Worm (Caenorhabditis elegans): Measurements from ENCODE around the gene col-164.

The col-164 gene

DNA sequence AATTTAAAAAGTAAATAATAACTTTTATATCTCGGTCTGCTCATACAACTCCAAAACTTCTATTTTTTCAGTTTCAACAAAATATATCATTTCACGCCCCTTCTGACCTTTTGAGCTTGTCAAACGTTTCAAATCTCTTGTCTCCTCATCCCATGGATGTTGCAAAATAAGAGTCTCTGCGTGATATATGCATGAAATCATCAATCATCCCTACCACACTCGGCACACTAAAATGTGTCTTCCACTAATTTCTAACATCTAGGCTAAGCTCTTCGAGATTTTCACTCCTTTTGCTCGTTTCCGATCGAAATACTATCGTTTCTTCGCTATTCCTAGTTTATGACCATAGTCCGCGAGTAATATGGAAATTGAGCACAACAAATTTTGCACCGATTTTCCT is 5.7 kb downstream of the col-164 start:
- TF ChIP-seq fkh-10 (GFP tag; optimal IDR thresholded peaks at IDR 0.05): no peak
- TF ChIP-seq lin-39 (tag; optimal IDR thresholded peaks at IDR 0.05): peak; percentile 34

DNA sequence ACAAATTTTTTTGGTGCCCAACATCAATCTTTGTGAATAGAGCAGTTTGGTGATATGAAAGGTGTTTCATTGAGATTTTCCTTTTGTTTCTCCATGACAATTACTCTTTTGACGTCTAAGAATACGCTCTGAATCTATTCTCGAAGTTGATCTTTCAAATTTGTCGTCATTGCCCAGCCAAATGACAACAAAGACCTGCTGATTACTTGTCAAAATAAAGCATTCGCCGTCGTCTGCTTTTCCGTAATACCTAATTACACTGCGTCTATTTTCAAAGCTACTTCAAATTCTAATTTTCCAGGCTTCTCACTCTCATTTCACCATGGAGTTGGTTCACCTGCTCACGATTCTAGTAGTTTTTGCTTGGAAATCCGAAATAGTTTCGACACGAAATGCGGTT is 12.0 kb downstream of the col-164 start, which contains the start of gene F53B1.3:
TSS of gene F53B1.3 (plus strand) at position 301 of the 400 bp plus-strand sequence.
- TF ChIP-seq elt-1 (tag; optimal IDR thresholded peaks at IDR 0.05): no peak
- no peak for TF ChIP-seq elt-2 (tag; optimal IDR thresholded peaks at IDR 0.05)
- no peak for TF ChIP-seq skn-1 (tag; optimal IDR thresholded peaks at IDR 0.05)
- TF ChIP-seq unc-39 (tag; optimal IDR thresholded peaks at IDR 0.05): no peak
- TF ChIP-seq unc-62 (GFP tag; optimal IDR thresholded peaks at IDR 0.05): no peak
- TF ChIP-seq ceh-28 (tag; optimal IDR thresholded peaks at IDR 0.05): no peak
- TF ChIP-seq ceh-82 (tag; optimal IDR thresholded peaks at IDR 0.05): no peak
- TF ChIP-seq nhr-23 (tag; optimal IDR thresholded peaks at IDR 0.05): no peak
- no peak for TF ChIP-seq lsy-12 (tag; optimal IDR thresholded peaks at IDR 0.05)
- TF ChIP-seq nhr-43 (tag; optimal IDR thresholded peaks at IDR 0.05; ENCODE audit: poor library complexity, severe bottlenecking): no peak

DNA sequence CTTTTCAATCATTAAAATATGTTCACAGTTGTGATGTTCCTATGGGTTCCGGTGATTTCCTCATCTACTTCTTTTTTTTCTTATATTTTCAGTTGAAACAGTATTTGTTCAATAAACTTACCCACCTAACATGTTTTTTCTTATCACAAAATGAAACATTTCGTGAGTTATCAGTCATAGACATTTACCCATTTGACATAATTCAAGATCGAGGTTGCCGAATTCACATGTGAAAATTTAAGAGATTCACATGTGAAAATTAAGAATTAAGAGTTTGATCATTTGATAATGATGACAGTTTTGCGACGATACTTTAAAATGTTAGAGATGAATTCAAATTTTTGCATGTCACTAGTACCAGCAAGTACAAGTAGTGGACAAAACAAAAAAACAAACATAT is 14.1 kb downstream of the col-164 start:
- TF ChIP-seq pqm-1 (tag; optimal IDR thresholded peaks at IDR 0.05) (peak; percentile 64), daf-12 (tag; optimal IDR thresholded peaks at IDR 0.05) (no peak), elt-2 (tag; optimal IDR thresholded peaks at IDR 0.05) (peak; percentile 88)

DNA sequence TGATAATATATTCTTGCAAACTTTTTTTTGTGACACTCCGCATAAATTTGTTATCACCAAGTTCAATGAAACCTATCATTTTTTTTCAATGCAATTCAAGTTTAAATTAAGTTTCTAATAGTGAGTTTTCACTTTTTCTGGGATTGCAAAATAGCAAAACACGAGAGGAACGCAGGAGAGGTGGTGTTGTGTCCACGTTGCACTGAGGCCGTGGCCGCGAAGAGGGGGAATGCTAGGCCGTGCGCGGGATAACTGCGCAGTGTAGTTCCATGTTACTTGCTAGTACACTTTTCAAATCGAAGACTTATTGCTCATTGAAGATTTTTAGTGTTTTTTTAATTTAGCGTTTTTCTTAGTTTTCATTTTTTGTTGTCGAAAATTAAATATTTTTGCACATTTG is 14.9 kb downstream of the col-164 start:
- TF ChIP-seq nhr-43 (tag; optimal IDR thresholded peaks at IDR 0.05; ENCODE audit: poor library complexity, severe bottlenecking): no peak
- TF ChIP-seq nhr-12 (tag; optimal IDR thresholded peaks at IDR 0.05): no peak
- no peak for TF ChIP-seq egl-5 (tag; optimal IDR thresholded peaks at IDR 0.05)
- TF ChIP-seq elt-3 (tag; optimal IDR thresholded peaks at IDR 0.05): no peak
- no peak for TF ChIP-seq fkh-2 (tag; optimal IDR thresholded peaks at IDR 0.05)
- TF ChIP-seq nhr-25 (tag; optimal IDR thresholded peaks at IDR 0.05): no peak
- TF ChIP-seq R02D3.7 (tag; optimal IDR thresholded peaks at IDR 0.05): no peak
- TF ChIP-seq tbx-2 (tag; optimal IDR thresholded peaks at IDR 0.05): no peak
- TF ChIP-seq ceh-16 (tag; optimal IDR thresholded peaks at IDR 0.05): no peak
- TF ChIP-seq pqm-1 (tag; optimal IDR thresholded peaks at IDR 0.05): no peak
- TF ChIP-seq aly-2 (tag; optimal IDR thresholded peaks at IDR 0.05): no peak
- TF ChIP-seq ztf-4 (tag; optimal IDR thresholded peaks at IDR 0.05): no peak
- TF ChIP-seq zag-1 (tag; optimal IDR thresholded peaks at IDR 0.05): no peak
- TF ChIP-seq nfya-1 (tag; optimal IDR thresholded peaks at IDR 0.05; ENCODE audit: insufficient read depth): no peak
- TF ChIP-seq ZK546.5 (tag; optimal IDR thresholded peaks at IDR 0.05): no peak
- no peak for TF ChIP-seq jun-1 (tag; optimal IDR thresholded peaks at IDR 0.05)
- TF ChIP-seq snpc-4 (tag; optimal IDR thresholded peaks at IDR 0.05): no peak
- TF ChIP-seq ama-1 (optimal IDR thresholded peaks at IDR 0.05): no peak
- TF ChIP-seq egl-27 (tag; optimal IDR thresholded peaks at IDR 0.05): no peak

DNA sequence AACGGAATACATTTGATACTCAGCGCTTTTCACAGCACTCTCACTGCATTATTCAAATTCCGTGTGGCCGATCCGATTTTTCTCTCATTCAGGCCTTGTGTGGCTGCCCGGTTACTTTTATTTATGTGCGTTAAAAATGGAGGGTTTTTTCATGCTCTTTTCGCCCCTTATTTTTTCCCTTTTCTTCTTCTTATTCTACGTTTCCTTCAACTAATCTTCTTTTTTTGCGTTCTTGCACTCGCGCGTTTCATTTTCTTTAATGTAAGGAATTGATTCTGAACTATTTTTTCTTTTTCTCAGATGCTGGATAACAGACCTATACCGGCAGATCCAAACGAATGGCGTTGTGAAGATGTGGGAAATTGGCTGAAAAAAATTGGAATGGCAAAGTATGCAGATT is 15.4 kb downstream of the col-164 start, which contains the start of gene F53B1.2:
TSS of gene F53B1.2 (plus strand) at position 301 of the 400 bp plus-strand sequence.
- TF ChIP-seq nhr-237 (tag; optimal IDR thresholded peaks at IDR 0.05) (no peak), unc-39 (tag; optimal IDR thresholded peaks at IDR 0.05) (no peak), nhr-77 (tag; optimal IDR thresholded peaks at IDR 0.05) (no peak)

DNA sequence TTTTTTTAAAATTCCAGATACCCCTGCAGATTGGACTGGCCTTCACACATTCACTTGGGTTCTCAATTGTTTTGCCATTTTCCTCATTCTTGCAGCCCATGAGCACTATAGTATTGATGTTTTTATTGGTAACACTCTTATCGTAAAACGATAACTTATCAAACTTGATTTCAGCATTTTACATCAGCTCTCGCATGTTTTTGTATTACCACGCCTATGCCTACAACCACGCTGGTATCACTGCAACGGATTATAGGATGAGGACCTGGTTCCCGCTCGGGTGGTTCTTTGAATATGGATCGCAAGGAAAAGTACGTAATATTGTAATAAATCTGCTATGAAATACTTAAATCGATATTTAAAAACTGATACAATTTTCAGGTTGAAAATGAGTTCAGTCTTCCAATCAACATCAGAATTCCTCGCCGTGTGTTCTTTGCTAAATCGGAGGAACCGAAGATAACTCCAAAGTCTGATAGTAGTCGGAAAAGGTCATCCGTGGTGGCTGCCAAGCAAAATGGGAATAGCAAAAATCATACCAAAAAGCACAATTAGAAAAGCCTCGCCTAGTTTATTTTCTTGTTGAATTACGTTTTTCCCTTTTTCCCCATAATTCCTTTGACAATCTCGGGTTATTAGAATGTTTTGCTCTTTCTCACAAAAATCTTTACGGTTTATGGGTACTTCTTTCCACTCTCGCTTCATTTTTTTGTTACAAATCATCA is 17.5 kb downstream of the col-164 start:
- TF ChIP-seq ama-1 (optimal IDR thresholded peaks at IDR 0.05) (no peak), nhr-43 (tag; optimal IDR thresholded peaks at IDR 0.05; ENCODE audit: poor library complexity, severe bottlenecking) (peak; percentile 76)

Data from whole organism, L3 larva.